Fruit fly (Drosophila melanogaster) whole organism, prepupa: Measurements from ENCODE around the gene Teh2.

Experiments
- Blimp-1 ChIP-seq: fragments of 200-800 bp; sonication (Bioruptor generic); optimal IDR thresholded peaks from 3 replicates; lab custom pipeline; 2017; ENCODE audit warnings: missing biosample characterization, missing genetic modification characterization, mild to moderate bottlenecking, moderate library complexity, missing genetic modification reagents
- CG10669 ChIP-seq: fragments of 200-800 bp; sonication (Bioruptor generic); optimal IDR thresholded peaks from 3 replicates; lab custom pipeline; 2018; ENCODE audit warnings: missing biosample characterization, mild to moderate bottlenecking, missing genetic modification characterization, moderate library complexity
- CG11294 ChIP-seq: fragments of 200-800 bp; sonication (Bioruptor generic); IDR thresholded peaks from 2 replicates; pipeline ENCODE4 v1.3.6; 2022; ENCODE audit warnings: missing biosample characterization, missing genetic modification characterization
- CG11762 ChIP-seq: fragments of 200-800 bp; sonication (Bioruptor generic); optimal IDR thresholded peaks from 3 replicates; lab custom pipeline; 2016; ENCODE audit warnings: missing biosample characterization, missing genetic modification characterization; ENCODE audit not compliant: insufficient read depth
- CG11902 ChIP-seq: fragments of 200-800 bp; sonication (Bioruptor generic); optimal IDR thresholded peaks from 3 replicates; lab custom pipeline; 2016; ENCODE audit warnings: missing biosample characterization, missing genetic modification characterization
- CG1621 ChIP-seq: fragments of 200-800 bp; sonication (Bioruptor generic); optimal IDR thresholded peaks from 3 replicates; lab custom pipeline; 2018; ENCODE audit warnings: missing biosample characterization, mild to moderate bottlenecking, missing genetic modification characterization
- CG16779 ChIP-seq: fragments of 200-800 bp; sonication (Bioruptor generic); optimal IDR thresholded peaks from 3 replicates; lab custom pipeline; 2017; ENCODE audit warnings: missing biosample characterization, mild to moderate bottlenecking, missing genetic modification characterization
- CG32006 ChIP-seq: fragments of 200-800 bp; sonication (Bioruptor generic); optimal IDR thresholded peaks from 3 replicates; lab custom pipeline; 2017; ENCODE audit warnings: missing biosample characterization, mild to moderate bottlenecking, missing genetic modification characterization
- CG34406 ChIP-seq: fragments of 200-800 bp; sonication (Bioruptor generic); optimal IDR thresholded peaks from 3 replicates; lab custom pipeline; 2016; ENCODE audit warnings: missing biosample characterization, missing genetic modification characterization
- CG3919 ChIP-seq: fragments of 200-800 bp; sonication (Bioruptor generic); optimal IDR thresholded peaks from 3 replicates; lab custom pipeline; 2016; ENCODE audit warnings: missing biosample characterization, missing genetic modification characterization
- CG4318 ChIP-seq: fragments of 200-800 bp; sonication (Bioruptor generic); optimal IDR thresholded peaks from 3 replicates; lab custom pipeline; 2017; ENCODE audit warnings: missing biosample characterization, mild to moderate bottlenecking, missing genetic modification characterization
- CG6163 ChIP-seq: fragments of 200-800 bp; sonication (Bioruptor generic); IDR thresholded peaks from 3 replicates; pipeline ENCODE4 v1.3.6; 2022; ENCODE audit warnings: missing biosample characterization, missing genetic modification characterization
- CG6792 ChIP-seq: fragments of 200-800 bp; sonication (Bioruptor generic); optimal IDR thresholded peaks from 3 replicates; lab custom pipeline; 2016; ENCODE audit warnings: missing biosample characterization, missing genetic modification characterization
- CG6808 ChIP-seq: fragments of 200-800 bp; sonication (Bioruptor generic); optimal IDR thresholded peaks from 3 replicates; lab custom pipeline; 2017; ENCODE audit warnings: missing biosample characterization, missing genetic modification characterization, mild to moderate bottlenecking, moderate library complexity, missing genetic modification reagents
- CG6854 ChIP-seq: fragments of 200-800 bp; sonication (Bioruptor generic); optimal IDR thresholded peaks from 2 replicates; lab custom pipeline; 2017; ENCODE audit warnings: missing biosample characterization, mild to moderate bottlenecking, missing genetic modification characterization
- CG7368 ChIP-seq: fragments of 200-800 bp; sonication (Bioruptor generic); optimal IDR thresholded peaks from 3 replicates; lab custom pipeline; 2016; ENCODE audit warnings: missing biosample characterization, missing genetic modification characterization
- CG8119 ChIP-seq: fragments of 200-800 bp; sonication (Bioruptor generic); IDR thresholded peaks from 3 replicates; pipeline ENCODE4 v1.3.6; 2022; ENCODE audit warnings: missing biosample characterization, missing genetic modification characterization
- CG8319 ChIP-seq: fragments of 200-800 bp; sonication (Bioruptor generic); optimal IDR thresholded peaks from 3 replicates; lab custom pipeline; 2016; ENCODE audit warnings: missing biosample characterization, missing genetic modification characterization
- CG8632 ChIP-seq: fragments of 200-800 bp; sonication (Bioruptor generic); optimal IDR thresholded peaks from 3 replicates; lab custom pipeline; 2016; ENCODE audit warnings: missing biosample characterization, missing genetic modification characterization
- CG9139 ChIP-seq: fragments of 200-800 bp; sonication (Bioruptor generic); optimal IDR thresholded peaks from 3 replicates; lab custom pipeline; 2017; ENCODE audit warnings: missing biosample characterization, mild to moderate bottlenecking, missing genetic modification characterization
- Eip75B ChIP-seq: fragments of 200-800 bp; sonication (Bioruptor generic); optimal IDR thresholded peaks from 3 replicates; lab custom pipeline; 2016; ENCODE audit warnings: missing biosample characterization, missing genetic modification characterization
- Eip93F ChIP-seq: fragments of 200-800 bp; sonication (Bioruptor generic); optimal IDR thresholded peaks from 2 replicates; lab custom pipeline; 2016; ENCODE audit warnings: missing biosample characterization, mild to moderate bottlenecking, missing genetic modification characterization
- Ets21C ChIP-seq: fragments of 200-800 bp; sonication (Bioruptor generic); optimal IDR thresholded peaks from 3 replicates; lab custom pipeline; 2016; ENCODE audit warnings: missing biosample characterization, missing genetic modification characterization
- Gug ChIP-seq: fragments of 200-800 bp; sonication (Bioruptor generic); IDR thresholded peaks from 2 replicates; pipeline ENCODE4 v1.3.6; 2022; ENCODE audit warnings: missing biosample characterization, missing genetic modification characterization
- Hr38 ChIP-seq: sonication (Bioruptor generic); optimal IDR thresholded peaks from 2 replicates; lab custom pipeline; 2016; ENCODE audit warnings: missing biosample characterization, missing genetic modification characterization
- Hr4 ChIP-seq: fragments of 200-800 bp; sonication (Bioruptor generic); optimal IDR thresholded peaks from 3 replicates; lab custom pipeline; 2016; ENCODE audit warnings: missing biosample characterization, missing genetic modification characterization
- Met ChIP-seq: fragments of 200-800 bp; sonication (Bioruptor generic); optimal IDR thresholded peaks from 3 replicates; lab custom pipeline; 2016; ENCODE audit warnings: missing biosample characterization, missing genetic modification characterization
- Smox ChIP-seq: fragments of 200-800 bp; sonication (Bioruptor generic); optimal IDR thresholded peaks from 3 replicates; lab custom pipeline; 2016; ENCODE audit warnings: missing biosample characterization, missing genetic modification characterization
- Sox102F ChIP-seq: fragments of 200-800 bp; sonication (Bioruptor generic); optimal IDR thresholded peaks from 2 replicates; lab custom pipeline; 2016; ENCODE audit warnings: missing biosample characterization, mild to moderate bottlenecking, missing genetic modification characterization
- Sox14 ChIP-seq: fragments of 200-800 bp; sonication (Bioruptor generic); optimal IDR thresholded peaks from 3 replicates; lab custom pipeline; 2016; ENCODE audit warnings: missing biosample characterization, missing genetic modification characterization
- achi ChIP-seq: fragments of 200-800 bp; sonication (Bioruptor generic); optimal IDR thresholded peaks from 3 replicates; lab custom pipeline; 2016; ENCODE audit warnings: missing biosample characterization, missing genetic modification characterization
- acj6 ChIP-seq: fragments of 200-800 bp; sonication (Bioruptor generic); optimal IDR thresholded peaks from 3 replicates; lab custom pipeline; 2016; ENCODE audit warnings: missing biosample characterization, missing genetic modification characterization
- dac ChIP-seq: fragments of 200-800 bp; sonication (Bioruptor generic); optimal IDR thresholded peaks from 2 replicates; lab custom pipeline; 2017; ENCODE audit warnings: missing biosample characterization, mild to moderate bottlenecking, missing genetic modification characterization
- eg ChIP-seq: fragments of 200-800 bp; sonication (Bioruptor generic); IDR thresholded peaks from 3 replicates; pipeline ENCODE4 v1.3.6; 2022; ENCODE audit warnings: missing biosample characterization, missing genetic modification characterization
- esn ChIP-seq: fragments of 200-800 bp; sonication (Bioruptor generic); optimal IDR thresholded peaks from 2 replicates; lab custom pipeline; 2016; ENCODE audit warnings: missing biosample characterization, mild to moderate bottlenecking, missing genetic modification characterization, moderate library complexity
- fd59A ChIP-seq: fragments of 200-800 bp; sonication (Bioruptor generic); optimal IDR thresholded peaks from 2 replicates; lab custom pipeline; 2017; ENCODE audit warnings: missing biosample characterization, mild to moderate bottlenecking, missing genetic modification characterization, missing genetic modification reagents
- fd85E ChIP-seq: fragments of 200-800 bp; sonication (Bioruptor generic); optimal IDR thresholded peaks from 3 replicates; lab custom pipeline; 2016; ENCODE audit warnings: missing biosample characterization, missing genetic modification characterization
- lz ChIP-seq: fragments of 200-800 bp; sonication (Bioruptor generic); optimal IDR thresholded peaks from 3 replicates; lab custom pipeline; 2016; ENCODE audit warnings: missing biosample characterization, missing genetic modification characterization
- net ChIP-seq: fragments of 200-800 bp; sonication (Bioruptor generic); optimal IDR thresholded peaks from 3 replicates; lab custom pipeline; 2016; ENCODE audit warnings: missing biosample characterization, missing genetic modification characterization
- pdm3 ChIP-seq: fragments of 200-800 bp; sonication (Bioruptor generic); optimal IDR thresholded peaks from 3 replicates; lab custom pipeline; 2016; ENCODE audit warnings: missing biosample characterization, missing genetic modification characterization
- salr ChIP-seq, 2 experiments: fragments of 200-800 bp; sonication (Bioruptor generic); optimal IDR thresholded peaks; 3 replicates each; lab custom pipeline; 2016 to 2018; ENCODE audit warnings: missing biosample characterization in 2 of 2, missing genetic modification characterization in 2 of 2, mild to moderate bottlenecking in 1 of 2
- spab ChIP-seq: fragments of 200-800 bp; sonication (Bioruptor generic); optimal IDR thresholded peaks from 2 replicates; lab custom pipeline; 2017; ENCODE audit warnings: missing biosample characterization, mild to moderate bottlenecking, missing genetic modification characterization, missing genetic modification reagents
- ss ChIP-seq, 2 experiments: fragments of 200-800 bp; sonication (Bioruptor generic); optimal IDR thresholded peaks; 2 replicates in 1 of 2; 3 replicates in 1 of 2; lab custom pipeline; 2017 to 2018; ENCODE audit warnings: mild to moderate bottlenecking in 2 of 2, missing biosample characterization in 2 of 2, missing genetic modification characterization in 2 of 2, moderate library complexity in 1 of 2
- svp ChIP-seq: fragments of 200-800 bp; sonication (Bioruptor generic); peaks from one replicate; lab custom pipeline; 2016; ENCODE audit warnings: missing biosample characterization, missing genetic modification characterization
- topi ChIP-seq: fragments of 200-800 bp; sonication (Bioruptor generic); optimal IDR thresholded peaks from 3 replicates; lab custom pipeline; 2016; ENCODE audit warnings: missing biosample characterization, missing genetic modification characterization
- vri ChIP-seq: fragments of 200-800 bp; sonication (Bioruptor generic); optimal IDR thresholded peaks from 3 replicates; lab custom pipeline; 2016; ENCODE audit warnings: missing biosample characterization, mild to moderate bottlenecking, missing genetic modification characterization

Teh2 gene

dm6 chr3L:4228187-4228836 is 40.5 kb upstream of the Teh2 start (continued):
- peak; percentile 97 for TF ChIP-seq CG11902 (GFP tag; lab: Kevin White, UChicago)
- TF ChIP-seq topi (GFP tag; lab: Kevin White, UChicago) = peak; percentile 98
- peak; percentile 98 for TF ChIP-seq net (GFP tag; lab: Kevin White, UChicago)
- peak; percentile 98 for TF ChIP-seq CG11294 (GFP tag; lab: Robert Waterston, UW)
- peak; percentile 95 for TF ChIP-seq Sox102F (GFP tag; lab: Kevin White, UChicago)
- peak; percentile 97 for TF ChIP-seq Met (GFP tag; lab: Kevin White, UChicago)
- TF ChIP-seq CG6792 (GFP tag; lab: Kevin White, UChicago) = peak; percentile 98
- TF ChIP-seq spab (GFP tag; lab: Kevin White, UChicago) = peak; percentile 99
- peak; percentile 88 for TF ChIP-seq Eip93F
- peak; percentile 99 for TF ChIP-seq svp (GFP tag; lab: Kevin White, UChicago)
- TF ChIP-seq CG8632 (GFP tag; lab: Kevin White, UChicago) = peak; percentile 98
- peak; percentile 99 for TF ChIP-seq CG6163 (GFP tag; lab: Robert Waterston, UW)
- TF ChIP-seq CG1621 = peak; percentile 98
- TF ChIP-seq Sox14 (GFP tag; lab: Kevin White, UChicago) = peak; percentile 99
- TF ChIP-seq CG6808 (GFP tag; lab: Kevin White, UChicago) = peak; percentile 99
- TF ChIP-seq fd85E (GFP tag; lab: Kevin White, UChicago) = peak; percentile 80
- peak; percentile 98 for TF ChIP-seq pdm3
- TF ChIP-seq achi (GFP tag; lab: Kevin White, UChicago) = peak; percentile 98
- TF ChIP-seq CG8119 = peak; percentile 100
- peak; percentile 89 for TF ChIP-seq CG6854 (GFP tag; lab: Kevin White, UChicago)
- TF ChIP-seq CG10669 (GFP tag; lab: Kevin White, UChicago) = peak; percentile 99
- TF ChIP-seq, all 60 proteins: peak for 60

DNA sequence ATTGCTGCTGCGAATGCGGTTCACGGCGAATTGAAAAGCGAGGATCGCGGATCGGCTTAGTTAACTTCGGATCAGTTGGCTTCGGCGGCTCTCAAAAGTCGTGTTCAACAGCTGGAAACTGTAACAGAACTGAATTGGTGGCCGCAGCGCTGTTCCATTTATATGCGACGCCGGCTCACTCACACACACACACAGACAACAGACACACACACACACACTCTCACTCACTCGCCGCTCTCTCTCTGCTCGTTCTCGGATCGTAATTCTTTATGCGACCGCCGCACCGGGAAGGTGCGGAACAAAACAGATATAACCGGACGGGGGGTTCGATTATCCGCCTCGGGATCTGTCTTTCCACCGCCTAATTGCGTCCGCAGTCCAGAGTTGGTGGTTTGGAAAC is 39.3 kb upstream of the Teh2 start, which contains the start of gene CG46460:
Gene CG46460 (minus strand): TSS at position 139 of the 400 bp plus-strand sequence.
- TF ChIP-seq CG6163 (GFP tag; lab: Robert Waterston, UW) (0 out of 3 replicates have a peak, but pooled peaks have one; percentile 16), spab (GFP tag; lab: Kevin White, UChicago) (no peak), CG8119 (no peak), lz (peak; percentile 49), Blimp-1 (GFP tag; lab: Kevin White, UChicago) (peak; percentile 17), CG34406 (GFP tag; lab: Kevin White, UChicago) (no peak), acj6 (GFP tag; lab: Kevin White, UChicago) (peak; percentile 5), vri (no peak), CG8632 (GFP tag; lab: Kevin White, UChicago) (no peak), CG11762 (GFP tag; lab: Kevin White, UChicago) (no peak), Met (GFP tag; lab: Kevin White, UChicago) (peak; percentile 36), salr (GFP tag; optimal IDR thresholded peaks at IDR 0.05; lab: Kevin White, UChicago) (no peak), CG8319 (GFP tag; lab: Kevin White, UChicago) (no peak), Hr4 (no peak), CG10669 (GFP tag; lab: Kevin White, UChicago) (peak; percentile 26), fd59A (GFP tag; lab: Kevin White, UChicago) (no peak), achi (GFP tag; lab: Kevin White, UChicago) (no peak), esn (GFP tag; lab: Kevin White, UChicago) (peak; percentile 20), Gug (GFP tag; lab: Robert Waterston, UW) (0 out of 2 replicates have a peak, but pooled peaks have one; percentile 9), CG7368 (GFP tag; lab: Kevin White, UChicago) (no peak), Smox (GFP tag; lab: Kevin White, UChicago) (peak; percentile 8), Hr38 (no peak), Eip75B (peak; percentile 31), Sox102F (GFP tag; lab: Kevin White, UChicago) (peak; percentile 26), eg (GFP tag; lab: Robert Waterston, UW) (peak; percentile 45; the same call in 1 of the 3 replicates), CG4318 (GFP tag; lab: Kevin White, UChicago) (no peak), CG11902 (GFP tag; lab: Kevin White, UChicago) (no peak), topi (GFP tag; lab: Kevin White, UChicago) (peak; percentile 11), ss (GFP tag; optimal IDR thresholded peaks at IDR 0.05; lab: Kevin White, UChicago) (peak in 1 of 2 experiments; percentile 7), dac (GFP tag; lab: Kevin White, UChicago) (no peak), CG6792 (GFP tag; lab: Kevin White, UChicago) (no peak), CG16779 (tag; lab: Kevin White, UChicago) (peak; percentile 1), CG9139 (GFP tag; lab: Kevin White, UChicago) (peak; percentile 11), CG32006 (GFP tag; lab: Kevin White, UChicago) (no peak), Ets21C (GFP tag; lab: Kevin White, UChicago) (peak; percentile 26), fd85E (GFP tag; lab: Kevin White, UChicago) (no peak), CG3919 (GFP tag; lab: Kevin White, UChicago) (no peak), pdm3 (no peak)
